Worm (Caenorhabditis elegans) whole organism, L1 larva: ENCODE results near the gene crn-7.

Experiments
- C04F5.9 ChIP-seq: sonication (generic microtip); optimal IDR thresholded peaks from 2 replicates; lab custom pipeline; 2016; ENCODE audit warnings: missing genetic modification characterization, missing compliant biosample characterization
- F16B12.6 ChIP-seq: fragments of 150-350 bp; optimal IDR thresholded peaks from 2 replicates; lab custom pipeline; 2014; ENCODE audit warnings: missing biosample characterization, missing genetic modification characterization
- Y116A8C.19 ChIP-seq: sonication (generic microtip); optimal IDR thresholded peaks from 2 replicates; lab custom pipeline; 2016; ENCODE audit warnings: missing compliant biosample characterization, missing genetic modification characterization, borderline replicate concordance
- aha-1 ChIP-seq: fragments of 150-350 bp; optimal IDR thresholded peaks from 2 replicates; lab custom pipeline; 2014; ENCODE audit warnings: missing biosample characterization, missing genetic modification characterization
- ama-1 ChIP-seq: fragments of 150-350 bp; optimal IDR thresholded peaks from 2 replicates; lab custom pipeline; 2014
- efl-1 ChIP-seq, 4 experiments: fragments of 150-350 bp; optimal IDR thresholded peaks in 3 of 4; peaks in 1 of 4; 1 replicate in 1 of 4; 2 replicates in 3 of 4; lab custom pipeline; 2014; ENCODE audit warnings: missing biosample characterization in 2 of 4, missing genetic modification characterization in 2 of 4, missing genetic modification reagents in 2 of 4
- egl-27 ChIP-seq, 2 experiments: fragments of 150-350 bp in 1 of 2; sonication (generic microtip); optimal IDR thresholded peaks; 3 replicates each; lab custom pipeline; 2017 to 2018; ENCODE audit warnings: missing biosample characterization in 2 of 2, missing genetic modification characterization in 2 of 2, missing genetic modification reagents in 2 of 2
- elt-3 ChIP-seq, 6 experiments: fragments of 150-350 bp in 1 of 6; sonication (generic microtip); optimal IDR thresholded peaks; 2 replicates each; lab custom pipeline; 2017 to 2018; ENCODE audit warnings: missing biosample characterization in 6 of 6, missing genetic modification characterization in 6 of 6, inconsistent platforms in 1 of 6
- fkh-10 ChIP-seq: sonication (generic microtip); optimal IDR thresholded peaks from 2 replicates; lab custom pipeline; 2017; ENCODE audit warnings: missing biosample characterization, missing genetic modification reagents, missing genetic modification characterization
- isw-1 ChIP-seq: fragments of 200-800 bp; sonication (Bioruptor generic); IDR thresholded peaks from 2 replicates; pipeline ENCODE4 v1.3.6; 2022; ENCODE audit warnings: missing genetic modification characterization, missing compliant biosample characterization
- jun-1 ChIP-seq: fragments of 150-350 bp; optimal IDR thresholded peaks from 2 replicates; lab custom pipeline; 2014; ENCODE audit warnings: missing biosample characterization, missing genetic modification reagents, missing genetic modification characterization
- lin-13 ChIP-seq: fragments of 150-350 bp; optimal IDR thresholded peaks from 2 replicates; lab custom pipeline; 2014; ENCODE audit warnings: missing biosample characterization, missing genetic modification reagents, missing genetic modification characterization
- lin-14 ChIP-seq: fragments of 200-800 bp; sonication (Bioruptor generic); optimal IDR thresholded peaks from 2 replicates; lab custom pipeline; 2018; ENCODE audit warnings: mild to moderate bottlenecking, missing genetic modification characterization, moderate library complexity, missing compliant biosample characterization
- lin-35 ChIP-seq, 2 experiments: fragments of 150-350 bp; optimal IDR thresholded peaks; 2 replicates each; lab custom pipeline; 2014; ENCODE audit warnings: missing biosample characterization in 2 of 2, missing genetic modification characterization in 2 of 2, missing genetic modification reagents in 2 of 2
- lsy-2 ChIP-seq, 2 experiments: fragments of 150-350 bp; optimal IDR thresholded peaks; 2 replicates each; lab custom pipeline; 2014; ENCODE audit warnings: missing biosample characterization in 2 of 2, missing genetic modification characterization in 2 of 2
- mab-9 ChIP-seq: fragments of 200-800 bp; sonication (Bioruptor generic); IDR thresholded peaks from 2 replicates; pipeline ENCODE4 v1.3.6; 2022; ENCODE audit warnings: missing genetic modification reagents, missing genetic modification characterization, missing compliant biosample characterization
- mdl-1 ChIP-seq, 2 experiments: fragments of 150-350 bp; optimal IDR thresholded peaks; 2 replicates each; lab custom pipeline; 2014 to 2017; ENCODE audit warnings: missing biosample characterization in 2 of 2, missing genetic modification characterization in 2 of 2, inconsistent platforms in 1 of 2
- mef-2 ChIP-seq: fragments of 150-350 bp; optimal IDR thresholded peaks from 2 replicates; lab custom pipeline; 2014; ENCODE audit warnings: missing biosample characterization, missing genetic modification characterization
- mep-1 ChIP-seq: fragments of 150-350 bp; optimal IDR thresholded peaks from 2 replicates; lab custom pipeline; 2014; ENCODE audit warnings: missing biosample characterization, missing genetic modification characterization
- nhr-20 ChIP-seq: sonication (generic microtip); optimal IDR thresholded peaks from 2 replicates; lab custom pipeline; 2016; ENCODE audit warnings: mild to moderate bottlenecking, missing genetic modification characterization, missing compliant biosample characterization
- nhr-28 ChIP-seq: fragments of 150-350 bp; optimal IDR thresholded peaks from 2 replicates; lab custom pipeline; 2014; ENCODE audit warnings: missing biosample characterization, missing genetic modification characterization
- nhr-71 ChIP-seq: sonication (generic microtip); optimal IDR thresholded peaks from 2 replicates; lab custom pipeline; 2016; ENCODE audit warnings: mild to moderate bottlenecking, missing genetic modification characterization, moderate library complexity, missing compliant biosample characterization
- nhr-76 ChIP-seq: sonication (generic microtip); optimal IDR thresholded peaks from 2 replicates; lab custom pipeline; 2017; ENCODE audit warnings: missing biosample characterization, missing genetic modification characterization
- nhr-85 ChIP-seq: sonication (generic microtip); peaks from one replicate; lab custom pipeline; 2016; ENCODE audit warnings: missing genetic modification characterization, inconsistent platforms, missing compliant biosample characterization
- nhr-90 ChIP-seq: sonication (generic microtip); optimal IDR thresholded peaks from 2 replicates; lab custom pipeline; 2016; ENCODE audit warnings: mild to moderate bottlenecking, missing genetic modification characterization, missing compliant biosample characterization; ENCODE audit not compliant: poor library complexity
- pag-3 ChIP-seq: sonication (generic microtip); optimal IDR thresholded peaks from 2 replicates; lab custom pipeline; 2017; ENCODE audit warnings: missing genetic modification characterization, mild to moderate bottlenecking, missing compliant biosample characterization, antibody characterized with exemption, borderline replicate concordance; ENCODE audit not compliant: insufficient read depth
- snu-23 ChIP-seq: sonication (generic microtip); optimal IDR thresholded peaks from 2 replicates; lab custom pipeline; 2016; ENCODE audit warnings: missing genetic modification characterization, missing compliant biosample characterization
- sptf-1 ChIP-seq: fragments of 150-350 bp; optimal IDR thresholded peaks from 2 replicates; lab custom pipeline; 2014; ENCODE audit warnings: missing biosample characterization, missing genetic modification characterization
- swsn-7 ChIP-seq: sonication (generic microtip); optimal IDR thresholded peaks from 2 replicates; lab custom pipeline; 2016; ENCODE audit warnings: missing genetic modification characterization, missing compliant biosample characterization
- tbx-2 ChIP-seq: sonication (generic microtip); optimal IDR thresholded peaks from 2 replicates; lab custom pipeline; 2016; ENCODE audit warnings: missing genetic modification characterization, missing compliant biosample characterization
- unc-130 ChIP-seq: fragments of 150-350 bp; optimal IDR thresholded peaks from 2 replicates; lab custom pipeline; 2017; ENCODE audit warnings: missing biosample characterization, missing genetic modification characterization, inconsistent platforms
- unc-30 ChIP-seq: sonication (generic microtip); optimal IDR thresholded peaks from 2 replicates; lab custom pipeline; 2017; ENCODE audit warnings: missing biosample characterization, missing genetic modification characterization
- unc-86 ChIP-seq: sonication (generic microtip); optimal IDR thresholded peaks from 2 replicates; lab custom pipeline; 2016; ENCODE audit warnings: missing genetic modification characterization, missing compliant biosample characterization
- ztf-11 ChIP-seq, 2 experiments: sonication (generic microtip); optimal IDR thresholded peaks; 2 replicates each; lab custom pipeline; 2016 to 2017; ENCODE audit warnings: missing genetic modification characterization in 2 of 2, missing biosample characterization in 1 of 2, missing compliant biosample characterization in 1 of 2
- ztf-4 ChIP-seq: fragments of 150-350 bp; optimal IDR thresholded peaks from 2 replicates; lab custom pipeline; 2014; ENCODE audit warnings: missing biosample characterization, missing genetic modification characterization

The crn-7 gene

ce11 chrIII:8279567-8279966 is 11.2 kb downstream of the crn-7 start:
- TF ChIP-seq isw-1 (GFP tag; lab: Robert Waterston, UW) (no peak), F16B12.6 (tag; lab: Kevin White, UChicago) (no peak), lin-35 (GFP tag; optimal IDR thresholded peaks at IDR 0.05; lab: Kevin White, UChicago) (no peak), egl-27 (tag; optimal IDR thresholded peaks at IDR 0.05; lab: Kevin White, UChicago) (no peak), pag-3 (tag; lab: Kevin White, UChicago) (no peak), nhr-20 (tag; lab: Kevin White, UChicago) (no peak), unc-130 (tag; lab: Kevin White, UChicago) (no peak), lsy-2 (tag; optimal IDR thresholded peaks at IDR 0.05; lab: Kevin White, UChicago) (no peak), nhr-71 (tag; lab: Kevin White, UChicago) (no peak), tbx-2 (tag; lab: Kevin White, UChicago) (no peak), nhr-90 (tag; lab: Kevin White, UChicago) (no peak), ama-1 (lab: Kevin White, UChicago) (no peak), ztf-4 (tag; lab: Kevin White, UChicago) (no peak), nhr-76 (tag; lab: Kevin White, UChicago) (no peak), efl-1 (optimal IDR thresholded peaks at IDR 0.05; lab: Kevin White, UChicago) (no peak), efl-1 (GFP tag; optimal IDR thresholded peaks at IDR 0.05 in 1 of 2; lab: Kevin White, UChicago) (no peak), sptf-1 (tag; lab: Kevin White, UChicago) (no peak), snu-23 (GFP tag; lab: Kevin White, UChicago) (no peak), aha-1 (tag; lab: Kevin White, UChicago) (no peak)

- TF ChIP-seq unc-30 (no peak), jun-1 (tag; lab: Kevin White, UChicago) (no peak), elt-3 (tag; optimal IDR thresholded peaks at IDR 0.05; lab: Kevin White, UChicago) (no peak), ztf-4 (tag; lab: Kevin White, UChicago) (no peak), lin-14 (GFP tag; lab: Kevin White, UChicago) (no peak)
These were observed 12.0 kb downstream of the crn-7 start for ce11 chrIII:8280352-8280751.

DNA sequence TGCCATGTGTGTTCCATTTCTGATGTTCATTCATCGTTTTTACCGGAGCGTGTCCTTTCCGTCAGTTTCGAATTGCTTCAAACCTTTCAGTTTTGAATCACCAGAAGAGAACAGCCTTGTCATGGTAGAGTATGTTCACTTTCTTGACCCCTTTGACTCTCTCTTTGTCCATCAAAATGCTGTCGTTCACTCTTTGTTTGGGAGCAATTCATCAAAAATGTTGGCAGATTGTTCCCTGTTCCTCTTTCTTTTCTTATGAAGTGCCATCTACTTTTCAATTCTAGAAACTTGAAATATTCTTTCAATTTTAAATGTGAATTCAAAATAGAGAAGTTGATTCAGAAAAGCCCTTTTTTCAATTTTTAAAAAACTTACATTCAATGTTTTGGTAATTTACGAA is 13.0 kb downstream of the crn-7 start:
- TF ChIP-seq mab-9 (GFP tag; lab: Robert Waterston, UW) (no peak), nhr-28 (no peak), mep-1 (no peak), ama-1 (lab: Kevin White, UChicago) (no peak), Y116A8C.19 (tag; lab: Kevin White, UChicago) (no peak), lin-13 (GFP tag; lab: Kevin White, UChicago) (no peak), C04F5.9 (no peak), mdl-1 (tag; optimal IDR thresholded peaks at IDR 0.05; lab: Kevin White, UChicago) (no peak)

DNA sequence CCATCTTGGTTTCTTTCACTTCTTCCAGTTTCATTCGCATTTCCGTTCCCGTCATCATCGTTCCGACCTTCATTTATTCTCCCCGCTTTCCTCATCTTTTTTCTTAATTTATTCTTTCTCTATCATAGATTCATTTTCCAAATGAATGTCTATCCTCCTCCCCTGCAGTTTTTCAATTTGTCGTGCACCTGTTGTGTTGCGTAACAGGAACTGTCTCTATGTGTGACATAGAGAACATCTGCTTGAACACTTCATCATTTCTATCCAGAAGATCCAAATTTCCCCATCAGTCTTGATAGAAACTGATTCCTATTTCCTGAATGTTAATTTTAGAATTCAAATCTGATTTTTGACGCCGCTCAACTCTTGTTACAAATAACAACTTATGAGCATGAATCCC is 15.2 kb downstream of the crn-7 start:
- TF ChIP-seq ztf-11 (tag; optimal IDR thresholded peaks at IDR 0.05; lab: Kevin White, UChicago) (peak in 1 of 2 experiments; percentile 69), unc-86 (tag; lab: Kevin White, UChicago) (peak; percentile 3), nhr-85 (tag; lab: Kevin White, UChicago) (peak; percentile 54), tbx-2 (tag; lab: Kevin White, UChicago) (peak; percentile 47), mef-2 (tag; lab: Kevin White, UChicago) (no peak), lin-14 (GFP tag; lab: Kevin White, UChicago) (no peak)

DNA sequence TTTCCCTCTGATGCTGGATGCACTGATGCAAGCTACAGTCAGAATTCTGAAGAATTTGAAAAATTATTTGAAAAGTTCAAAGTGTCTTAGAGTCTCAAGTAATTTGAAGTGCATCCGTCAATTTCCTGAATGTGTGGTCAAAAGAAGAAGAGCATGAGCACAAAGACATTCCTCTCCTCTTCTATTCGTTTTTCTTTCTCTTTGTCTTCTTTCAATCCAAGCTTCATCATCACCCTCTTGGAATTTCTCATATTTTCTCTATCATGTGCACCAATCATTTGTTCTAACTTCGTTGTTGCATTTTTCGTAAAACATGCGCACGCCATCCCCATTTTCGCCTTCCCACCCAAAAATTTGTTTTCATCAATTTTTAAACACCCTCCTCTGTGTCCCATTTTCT is 17.7 kb downstream of the crn-7 start:
- TF ChIP-seq swsn-7 (tag; lab: Kevin White, UChicago) (no peak), lin-14 (GFP tag; lab: Kevin White, UChicago) (peak; percentile 19), fkh-10 (GFP tag; lab: Kevin White, UChicago) (peak; percentile 62)
